Fruit fly (Drosophila melanogaster): Measurements from ENCODE around the gene Ugt316A1.

DNA sequence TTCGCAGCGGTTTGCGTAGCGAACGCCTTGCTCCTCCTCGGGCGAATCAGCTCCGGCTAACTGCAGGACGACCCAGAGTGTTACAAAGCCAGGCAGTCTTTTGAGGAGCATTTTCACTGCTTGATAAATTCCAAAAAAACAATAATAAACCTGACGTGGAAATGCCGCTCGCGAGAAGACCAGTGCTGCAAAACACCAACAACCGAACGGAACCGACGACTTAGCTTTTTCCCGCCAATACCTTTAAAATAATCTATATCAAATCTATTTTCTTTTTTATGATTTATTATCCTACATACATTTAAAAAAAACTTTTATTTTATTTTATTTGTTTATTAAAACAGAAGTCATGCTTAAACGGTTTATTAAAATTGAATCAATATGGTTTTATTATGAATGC, 33.4 kb upstream of the Ugt316A1 start, which contains the start of gene CNPYb:
- TF ChIP-seq dsf (GFP tag; optimal IDR thresholded peaks at IDR 0.05; ENCODE audit: borderline replicate concordance) (no peak), brk (GFP tag; optimal IDR thresholded peaks at IDR 0.05) (no peak), Dif (GFP tag; optimal IDR thresholded peaks at IDR 0.05; ENCODE audit: partially characterized antibody) (no peak), HLH106 (tag; optimal IDR thresholded peaks at IDR 0.05) (no peak), usp (GFP tag; optimal IDR thresholded peaks at IDR 0.05) (no peak), pan (optimal IDR thresholded peaks at IDR 0.05) (no peak), fru (GFP tag; optimal IDR thresholded peaks at IDR 0.05) (no peak), Vsx2 (GFP tag; optimal IDR thresholded peaks at IDR 0.05; ENCODE audit: partially characterized antibody) (no peak)
